Worm (Caenorhabditis elegans): ENCODE data around the gene T03F6.6.

- no peak for TF ChIP-seq snpc-4 (tag; optimal IDR thresholded peaks at IDR 0.05)
- no peak for TF ChIP-seq ceh-63 (GFP tag; optimal IDR thresholded peaks at IDR 0.05)
- TF ChIP-seq nhr-237 (tag; optimal IDR thresholded peaks at IDR 0.05) = no peak
- TF ChIP-seq lir-3 (tag; optimal IDR thresholded peaks at IDR 0.05; ENCODE audit: poor library complexity) = no peak
- TF ChIP-seq nhr-76 (tag; optimal IDR thresholded peaks at IDR 0.05) = no peak
- no peak for TF ChIP-seq xbp-1 (tag; optimal IDR thresholded peaks at IDR 0.05)
- TF ChIP-seq unc-62 (GFP tag; optimal IDR thresholded peaks at IDR 0.05) = no peak
- no peak for TF ChIP-seq ceh-88 (GFP tag; IDR thresholded peaks at IDR 0.05)
- TF ChIP-seq fkh-10 (GFP tag; optimal IDR thresholded peaks at IDR 0.05) = no peak
- TF ChIP-seq ztf-4 (tag; optimal IDR thresholded peaks at IDR 0.05) = no peak
Observed at ce11 chrIII:13333754-13334153, 46.3 kb downstream of the T03F6.6 start, which contains the start of gene sdz-20.

Data from whole organism, L1 larva.